Worm (Caenorhabditis elegans) whole organism, young adult: ENCODE results near the gene srg-41.

Experiments
- B0336.3 ChIP-seq: fragments of 200-800 bp; sonication (Bioruptor generic); IDR thresholded peaks from 2 replicates; pipeline ENCODE4 v1.3.6; 2022; ENCODE audit warnings: missing genetic modification characterization, missing compliant biosample characterization
- C17E4.6 ChIP-seq: fragments of 200-800 bp; sonication (Bioruptor generic); IDR thresholded peaks from 2 replicates; pipeline ENCODE4 v1.3.6; 2022; ENCODE audit warnings: missing genetic modification reagents, missing genetic modification characterization, missing compliant biosample characterization
- F10E7.11 ChIP-seq: sonication (generic microtip); optimal IDR thresholded peaks from 2 replicates; lab custom pipeline; 2017; ENCODE audit warnings: mild to moderate bottlenecking, missing genetic modification characterization, moderate library complexity, missing compliant biosample characterization
- F23B12.7 ChIP-seq: sonication (generic microtip); optimal IDR thresholded peaks from 2 replicates; lab custom pipeline; 2017; ENCODE audit warnings: missing genetic modification characterization, mild to moderate bottlenecking, missing compliant biosample characterization, antibody characterized with exemption, moderate library complexity; ENCODE audit not compliant: insufficient read depth
- F33H1.4 ChIP-seq: fragments of 200-800 bp; sonication (Bioruptor generic); IDR thresholded peaks from 2 replicates; pipeline ENCODE4 v1.3.6; 2022; ENCODE audit warnings: missing genetic modification reagents, missing genetic modification characterization, missing compliant biosample characterization
- F52B5.7 ChIP-seq: sonication (generic microtip); optimal IDR thresholded peaks from 2 replicates; lab custom pipeline; 2016; ENCODE audit warnings: mild to moderate bottlenecking, missing genetic modification characterization, missing compliant biosample characterization
- F55B11.4 ChIP-seq: sonication (generic microtip); optimal IDR thresholded peaks from 2 replicates; lab custom pipeline; 2016; ENCODE audit warnings: missing compliant biosample characterization, missing genetic modification characterization, borderline replicate concordance; ENCODE audit not compliant: insufficient read depth
- K12H6.12 ChIP-seq: fragments of 200-800 bp; sonication (Bioruptor generic); optimal IDR thresholded peaks from 2 replicates; lab custom pipeline; 2018; ENCODE audit warnings: mild to moderate bottlenecking, missing genetic modification characterization, missing compliant biosample characterization
- T07F8.4 ChIP-seq: sonication (generic microtip); optimal IDR thresholded peaks from 2 replicates; lab custom pipeline; 2016; ENCODE audit warnings: mild to moderate bottlenecking, missing genetic modification characterization, moderate library complexity, missing compliant biosample characterization
- Y53F4B.3 ChIP-seq: fragments of 200-800 bp; sonication (Bioruptor generic); IDR thresholded peaks from 2 replicates; pipeline ENCODE4 v1.3.6; 2022; ENCODE audit warnings: missing genetic modification reagents, missing genetic modification characterization, missing compliant biosample characterization
- ama-1 ChIP-seq, 3 experiments: fragments of 150-350 bp in 1 of 3; sonication (generic microtip) in 2 of 3; optimal IDR thresholded peaks; 2 replicates each; lab custom pipeline; 2014 to 2018; ENCODE audit warnings: missing biosample characterization in 2 of 3, missing genetic modification characterization in 2 of 3, missing genetic modification reagents in 2 of 3
- attf-3 ChIP-seq: fragments of 200-800 bp; sonication (Bioruptor generic); conservative IDR thresholded peaks from 2 replicates; pipeline ENCODE4 v1.3.6; 2022; ENCODE audit warnings: missing genetic modification reagents, missing genetic modification characterization, missing compliant biosample characterization
- ceh-27 ChIP-seq: fragments of 200-800 bp; sonication (Bioruptor generic); optimal IDR thresholded peaks from 2 replicates; lab custom pipeline; 2018; ENCODE audit warnings: mild to moderate bottlenecking, missing genetic modification characterization, moderate library complexity, missing compliant biosample characterization
- dox-1 ChIP-seq: fragments of 200-800 bp; sonication (Bioruptor generic); IDR thresholded peaks from 2 replicates; pipeline ENCODE4 v1.3.6; 2022; ENCODE audit warnings: missing genetic modification reagents, missing genetic modification characterization, missing compliant biosample characterization
- dpff-1 ChIP-seq: sonication (generic microtip); optimal IDR thresholded peaks from 2 replicates; lab custom pipeline; 2017; ENCODE audit warnings: mild to moderate bottlenecking, missing genetic modification characterization, missing compliant biosample characterization
- efl-1 ChIP-seq: fragments of 150-350 bp; optimal IDR thresholded peaks from 2 replicates; lab custom pipeline; 2014; ENCODE audit warnings: missing biosample characterization, missing genetic modification reagents, missing genetic modification characterization
- egrh-3 ChIP-seq: fragments of 200-800 bp; sonication (Bioruptor generic); IDR thresholded peaks from 2 replicates; pipeline ENCODE4 v1.3.6; 2022; ENCODE audit warnings: missing genetic modification reagents, missing genetic modification characterization, missing compliant biosample characterization
- ekl-4 ChIP-seq: fragments of 200-800 bp; sonication (Bioruptor generic); IDR thresholded peaks from 2 replicates; pipeline ENCODE4 v1.3.6; 2022; ENCODE audit warnings: missing genetic modification reagents, missing genetic modification characterization, missing compliant biosample characterization
- gei-17 ChIP-seq: fragments of 200-800 bp; sonication (Bioruptor generic); optimal IDR thresholded peaks from 2 replicates; lab custom pipeline; 2018; ENCODE audit warnings: mild to moderate bottlenecking, missing genetic modification characterization, missing compliant biosample characterization
- hlh-12 ChIP-seq: sonication (generic microtip); optimal IDR thresholded peaks from 2 replicates; lab custom pipeline; 2016; ENCODE audit warnings: missing genetic modification characterization, missing compliant biosample characterization
- hlh-26 ChIP-seq: fragments of 200-800 bp; sonication (Bioruptor generic); conservative IDR thresholded peaks from 2 replicates; pipeline ENCODE4 v1.3.6; 2022; ENCODE audit warnings: missing genetic modification reagents, missing genetic modification characterization, missing compliant biosample characterization
- hmg-1.2 ChIP-seq: fragments of 200-800 bp; sonication (Bioruptor generic); IDR thresholded peaks from 2 replicates; pipeline ENCODE4 v1.3.6; 2022; ENCODE audit warnings: missing genetic modification reagents, missing genetic modification characterization, missing compliant biosample characterization
- hrde-1 ChIP-seq: sonication (generic microtip); optimal IDR thresholded peaks from 2 replicates; lab custom pipeline; 2016; ENCODE audit warnings: missing genetic modification characterization, mild to moderate bottlenecking, missing compliant biosample characterization, moderate library complexity, missing genotype, missing genetic modification reagents, borderline replicate concordance
- lag-1 ChIP-seq: fragments of 200-800 bp; sonication (Bioruptor generic); IDR thresholded peaks from 2 replicates; pipeline ENCODE4 v1.3.6; 2022; ENCODE audit warnings: missing genetic modification reagents, missing genetic modification characterization, missing compliant biosample characterization
- let-607 ChIP-seq, 2 experiments: fragments of 200-800 bp in 1 of 2; sonication (Bioruptor generic) in 1 of 2; sonication (generic microtip) in 1 of 2; optimal IDR thresholded peaks; 2 replicates each; lab custom pipeline; 2016 to 2018; ENCODE audit warnings: mild to moderate bottlenecking in 2 of 2, missing compliant biosample characterization in 2 of 2, missing genetic modification characterization in 2 of 2, moderate library complexity in 2 of 2, missing genotype in 1 of 2
- lin-35 ChIP-seq, 3 experiments: fragments of 150-350 bp in 2 of 3; sonication (generic microtip) in 1 of 3; optimal IDR thresholded peaks; 2 replicates each; lab custom pipeline; 2014 to 2018; ENCODE audit warnings: missing biosample characterization in 3 of 3, missing genetic modification characterization in 3 of 3, missing genetic modification reagents in 3 of 3
- lsl-1 ChIP-seq: fragments of 200-800 bp; sonication (Bioruptor generic); optimal IDR thresholded peaks from 2 replicates; lab custom pipeline; 2018; ENCODE audit warnings: mild to moderate bottlenecking, missing genetic modification characterization, moderate library complexity, missing compliant biosample characterization
- lsy-27 ChIP-seq: sonication (generic microtip); optimal IDR thresholded peaks from 2 replicates; lab custom pipeline; 2017; ENCODE audit warnings: missing genetic modification characterization, mild to moderate bottlenecking, missing compliant biosample characterization, antibody characterized with exemption, missing genotype, borderline replicate concordance; ENCODE audit not compliant: insufficient read depth
- mes-4 ChIP-seq: sonication (generic microtip); optimal IDR thresholded peaks from 2 replicates; lab custom pipeline; 2016; ENCODE audit warnings: missing genotype, missing genetic modification characterization, missing compliant biosample characterization
- nfya-1 ChIP-seq: sonication (generic microtip); optimal IDR thresholded peaks from 2 replicates; lab custom pipeline; 2017; ENCODE audit warnings: antibody characterized with exemption, missing compliant biosample characterization, missing genetic modification characterization, borderline replicate concordance; ENCODE audit not compliant: insufficient read depth
- nfyb-1 ChIP-seq: fragments of 200-800 bp; sonication (Bioruptor generic); IDR thresholded peaks from 2 replicates; pipeline ENCODE4 v1.3.6; 2022; ENCODE audit warnings: missing genetic modification reagents, missing genetic modification characterization, missing compliant biosample characterization
- nhr-120 ChIP-seq: fragments of 200-800 bp; sonication (Bioruptor generic); IDR thresholded peaks from 2 replicates; pipeline ENCODE4 v1.3.6; 2022; ENCODE audit warnings: missing genetic modification characterization, missing compliant biosample characterization
- sptf-2 ChIP-seq: fragments of 200-800 bp; sonication (Bioruptor generic); optimal IDR thresholded peaks from 2 replicates; lab custom pipeline; 2018; ENCODE audit warnings: mild to moderate bottlenecking, missing genetic modification characterization, missing compliant biosample characterization
- tbp1 ChIP-seq: fragments of 200-800 bp; sonication (Bioruptor generic); optimal IDR thresholded peaks from 2 replicates; lab custom pipeline; 2018; ENCODE audit warnings: mild to moderate bottlenecking, missing genetic modification characterization, missing compliant biosample characterization
- tbx-9 ChIP-seq: sonication (generic microtip); optimal IDR thresholded peaks from 2 replicates; lab custom pipeline; 2016; ENCODE audit warnings: borderline replicate concordance, missing genetic modification characterization, inconsistent platforms, missing compliant biosample characterization
- unc-130 ChIP-seq: sonication (generic microtip); optimal IDR thresholded peaks from 2 replicates; lab custom pipeline; 2016; ENCODE audit warnings: missing genetic modification reagents, missing genetic modification characterization, missing compliant biosample characterization
- unc-62 ChIP-seq: fragments of 150-350 bp; optimal IDR thresholded peaks from 2 replicates; lab custom pipeline; 2014; ENCODE audit warnings: missing biosample characterization, missing genetic modification reagents, missing genetic modification characterization
- ztf-6 ChIP-seq: fragments of 200-800 bp; sonication (Bioruptor generic); IDR thresholded peaks from 2 replicates; pipeline ENCODE4 v1.3.6; 2022; ENCODE audit warnings: missing genetic modification reagents, missing genetic modification characterization, missing compliant biosample characterization

The srg-41 gene

DNA sequence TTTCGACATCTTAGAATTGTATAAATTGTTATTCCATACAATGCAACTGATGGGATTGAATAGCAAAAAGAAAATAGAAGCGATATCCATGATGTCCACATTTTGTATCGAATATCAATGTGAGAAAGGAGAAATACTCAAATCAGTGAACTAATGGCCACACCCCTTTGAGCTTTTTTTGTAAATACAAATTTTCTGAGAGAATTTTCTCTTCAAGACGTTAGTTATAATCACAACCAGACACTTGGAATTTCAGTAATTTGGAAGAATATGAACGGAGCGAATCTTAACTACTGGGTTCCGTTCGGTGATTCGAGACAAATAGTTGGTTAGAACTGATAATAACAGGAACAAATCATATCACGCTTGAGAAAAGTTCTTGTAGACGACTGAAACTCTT is at the start of gene srg-41:
srg-41 (minus strand) TSS at position 101 of the 400 bp plus-strand sequence.
- TF ChIP-seq B0336.3 (GFP tag; lab: Robert Waterston, UW): no peak
- no peak for TF ChIP-seq F55B11.4
- TF ChIP-seq T07F8.4: no peak
- no peak for TF ChIP-seq efl-1 (GFP tag; lab: Kevin White, UChicago)
- TF ChIP-seq F52B5.7 (tag; lab: Kevin White, UChicago): no peak
- no peak for TF ChIP-seq unc-130 (GFP tag; lab: Kevin White, UChicago)
- no peak for TF ChIP-seq hlh-26
- no peak for TF ChIP-seq let-607 (tag; optimal IDR thresholded peaks at IDR 0.05; lab: Kevin White, UChicago)
- no peak for TF ChIP-seq mes-4 (tag; lab: Kevin White, UChicago)
- TF ChIP-seq ama-1 (optimal IDR thresholded peaks at IDR 0.05; lab: Kevin White, UChicago): no peak
- TF ChIP-seq ama-1 (GFP tag; optimal IDR thresholded peaks at IDR 0.05; lab: Kevin White, UChicago): no peak
- no peak for TF ChIP-seq Y53F4B.3
- TF ChIP-seq dox-1 (GFP tag; lab: Robert Waterston, UW): no peak
- no peak for TF ChIP-seq lsy-27
- TF ChIP-seq K12H6.12 (tag; lab: Kevin White, UChicago): no peak
- no peak for TF ChIP-seq C17E4.6
- TF ChIP-seq attf-3 (GFP tag; lab: Robert Waterston, UW): no peak
- TF ChIP-seq lsl-1 (GFP tag; lab: Kevin White, UChicago): no peak
- TF ChIP-seq F33H1.4: no peak
- TF ChIP-seq lag-1 (GFP tag; lab: Robert Waterston, UW): no peak

DNA sequence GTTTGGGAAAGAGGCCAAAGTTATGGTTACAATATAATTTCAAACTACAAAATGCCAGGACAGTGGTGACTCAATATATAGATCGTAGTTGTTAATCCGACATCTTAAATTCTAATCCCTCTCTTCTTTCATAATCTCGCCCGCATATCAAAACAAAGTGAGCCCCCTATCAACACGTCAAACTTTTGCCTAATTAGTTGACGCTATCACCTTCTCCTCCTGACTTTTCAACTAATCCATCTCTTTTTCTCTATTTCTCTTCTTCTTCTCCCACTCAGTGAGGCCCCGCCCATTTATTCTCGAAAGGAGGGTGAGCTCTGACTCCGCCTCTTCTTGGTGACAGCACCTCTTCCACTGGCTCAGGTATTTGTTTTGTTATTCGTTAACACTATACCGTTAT is 49.6 kb upstream of the srg-41 start:
- 0 out of 2 replicates have a peak, but pooled peaks have one; percentile 11 for TF ChIP-seq hmg-1.2 (GFP tag; lab: Robert Waterston, UW)
- no peak for TF ChIP-seq dpff-1 (tag; lab: Kevin White, UChicago)

DNA sequence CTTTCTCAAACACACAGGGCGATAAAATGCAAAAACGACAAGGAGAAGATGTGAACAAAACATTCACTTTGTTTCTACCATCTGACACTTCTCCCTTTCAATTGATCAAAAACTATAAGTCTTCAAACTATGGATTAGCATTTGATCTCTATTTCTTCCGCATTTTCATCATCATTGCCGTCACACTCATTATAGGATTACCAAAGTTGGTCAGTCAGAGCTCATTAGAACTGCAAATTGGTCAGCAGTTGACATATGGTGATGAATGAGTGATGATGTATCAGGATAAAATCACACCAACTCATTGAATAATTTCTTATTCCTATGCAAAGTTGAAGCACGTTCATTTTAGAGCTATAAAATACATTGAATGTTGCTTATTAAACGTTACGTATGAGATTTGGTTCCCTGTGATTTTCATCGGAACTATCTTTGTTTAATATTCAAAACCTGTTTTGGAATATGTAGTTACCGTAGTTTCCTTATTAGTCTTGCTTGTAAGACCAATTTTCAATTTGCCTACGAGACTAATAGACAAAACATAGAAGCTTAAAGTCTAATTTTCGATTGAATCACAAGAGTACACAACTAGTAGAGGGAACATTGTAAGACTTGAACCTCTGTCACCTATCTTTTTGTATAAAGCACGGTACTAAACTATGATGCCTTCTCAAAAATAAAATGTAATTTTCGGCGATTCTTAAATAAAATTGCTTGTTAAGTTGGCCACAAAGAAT is 47.9 kb upstream of the srg-41 start:
- TF ChIP-seq lin-35 (GFP tag; optimal IDR thresholded peaks at IDR 0.05; lab: Kevin White, UChicago) (no peak), tbp1 (GFP tag; lab: Kevin White, UChicago) (no peak), egrh-3 (no peak), nfyb-1 (GFP tag; lab: Robert Waterston, UW) (no peak), nfya-1 (no peak), hlh-12 (no peak), sptf-2 (GFP tag; lab: Kevin White, UChicago) (no peak), F23B12.7 (no peak), hrde-1 (no peak)

DNA sequence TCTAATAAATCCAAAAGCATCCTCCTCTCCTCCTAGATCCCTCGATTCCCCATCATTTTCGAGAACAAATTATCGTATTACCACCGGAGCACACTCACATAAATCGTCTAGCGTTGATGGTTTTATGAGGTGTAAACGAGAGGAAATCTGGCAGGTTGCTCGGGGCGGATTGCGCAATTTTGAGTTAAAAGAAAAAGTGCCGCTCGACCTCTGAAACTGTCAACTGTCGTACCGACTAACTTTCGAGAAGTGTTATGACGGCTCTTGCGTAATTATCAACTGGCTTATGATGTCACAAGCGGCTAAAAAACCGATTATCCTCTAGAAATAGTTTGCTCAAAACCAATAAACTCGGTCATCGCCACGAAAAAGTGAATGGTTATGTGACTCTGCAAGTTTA is 44.8 kb upstream of the srg-41 start:
- TF ChIP-seq unc-62 (peak; percentile 5), ceh-27 (GFP tag; lab: Kevin White, UChicago) (no peak)

DNA sequence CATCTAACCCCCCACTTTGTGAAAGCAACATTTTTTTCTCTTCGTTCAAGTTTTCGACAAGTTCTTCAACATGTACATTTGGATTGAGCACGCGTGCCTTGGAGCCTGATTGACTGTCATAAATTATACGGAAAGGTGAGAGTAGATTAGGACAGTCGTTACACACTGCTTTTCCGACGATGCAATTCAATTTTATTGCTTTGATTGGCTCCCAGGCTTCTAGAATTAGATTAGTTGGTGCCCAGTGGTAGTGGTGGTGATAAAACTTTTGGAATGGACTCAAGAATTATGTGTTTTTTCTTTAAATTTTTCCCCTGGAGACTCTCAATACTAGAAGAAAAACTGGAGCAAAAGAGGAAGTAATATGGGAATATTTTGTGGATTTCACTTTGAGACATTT is 42.8 kb upstream of the srg-41 start:
- TF ChIP-seq nhr-120 (GFP tag; lab: Robert Waterston, UW) (no peak), let-607 (tag; optimal IDR thresholded peaks at IDR 0.05; lab: Kevin White, UChicago) (no peak), hlh-12 (no peak), gei-17 (GFP tag; lab: Kevin White, UChicago) (no peak), tbx-9 (tag; lab: Kevin White, UChicago) (no peak), C17E4.6 (no peak), ztf-6 (GFP tag; lab: Robert Waterston, UW) (no peak), F10E7.11 (tag; lab: Kevin White, UChicago) (no peak), nfya-1 (no peak), ekl-4 (no peak)
